Worm (Caenorhabditis elegans) whole organism, dauer: ENCODE data around the gene pkn-1.

Experiments used
- unc-62 ChIP-seq: sonication (generic microtip); optimal IDR thresholded peaks from 2 replicates; lab custom pipeline; 2017; ENCODE audit warnings: missing biosample characterization, missing genetic modification reagents, missing genetic modification characterization

The pkn-1 gene

DNA sequence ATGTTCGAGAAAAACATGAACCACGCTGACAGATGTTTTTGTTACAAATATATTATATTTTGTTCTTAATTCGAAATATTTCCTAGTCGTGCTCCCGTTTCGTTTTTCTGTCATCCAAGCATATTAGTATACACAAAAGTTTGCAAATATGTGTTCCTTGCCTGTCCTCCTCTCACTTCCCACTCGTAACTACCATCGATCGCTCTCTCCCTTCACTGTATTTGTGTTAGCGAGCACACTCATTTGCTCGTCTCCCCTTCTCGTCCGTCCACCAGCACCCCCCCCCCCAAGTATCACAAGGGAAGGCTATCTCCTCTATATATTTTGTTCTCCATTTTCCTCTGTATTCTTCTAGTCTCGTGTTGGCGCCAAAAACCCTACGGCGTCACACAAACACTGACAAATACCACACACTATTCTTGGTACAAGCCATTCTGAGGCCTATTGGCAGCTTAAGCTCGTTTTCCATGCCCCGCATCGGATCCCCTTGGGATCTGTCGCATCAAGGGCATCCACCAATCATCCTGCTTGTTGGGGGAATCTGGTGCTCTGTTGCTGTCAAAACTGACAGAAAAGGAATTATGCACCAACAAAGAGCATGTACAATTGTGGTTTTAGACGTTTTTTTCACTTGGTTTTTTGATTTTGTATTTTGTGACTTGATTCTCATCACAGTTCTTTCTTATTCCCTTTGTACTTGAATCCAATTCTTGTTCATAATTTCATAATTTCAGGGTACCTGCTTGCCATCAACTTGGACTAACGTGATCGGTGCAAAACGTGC is at the start of gene pkn-1:
Gene pkn-1 (plus strand): TSS at position 734 of the 784 bp plus-strand sequence.
- TF ChIP-seq unc-62 (GFP tag; lab: Kevin White, UChicago): no peak

- TF ChIP-seq unc-62 (GFP tag; lab: Kevin White, UChicago): no peak
These were observed 46.9 kb upstream of the pkn-1 start for ce11 chrX:10350151-10350550.

ce11 chrX:10353857-10354256 is 43.2 kb upstream of the pkn-1 start:
- TF ChIP-seq unc-62 (GFP tag; lab: Kevin White, UChicago): no peak

DNA sequence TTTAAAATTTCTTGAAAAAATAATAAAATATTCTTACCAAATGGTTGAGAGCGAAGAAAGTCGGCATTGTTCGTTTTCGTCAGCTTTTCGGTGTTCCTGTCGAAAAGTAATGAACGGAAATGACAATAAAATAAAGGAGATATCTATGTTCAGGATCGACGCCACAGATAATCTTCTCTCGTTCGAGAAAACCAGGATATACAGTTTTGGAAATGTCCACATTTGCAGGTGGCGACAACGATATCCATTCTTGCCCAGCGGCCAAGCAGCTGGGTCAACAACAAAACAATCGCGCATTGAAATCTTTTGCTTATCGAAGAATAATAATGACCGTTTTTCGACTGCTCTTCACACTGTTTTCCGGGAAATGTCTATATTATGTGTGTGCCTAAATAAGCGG is 41.4 kb upstream of the pkn-1 start, which contains the start of gene R07E3.7:
Gene R07E3.7 (minus strand): TSS at position 101 of the 400 bp plus-strand sequence.
- no peak for TF ChIP-seq unc-62 (GFP tag; lab: Kevin White, UChicago)

ce11 chrX:10358083-10358482 is 39.0 kb upstream of the pkn-1 start, which contains the start of gene efhc-1:
Gene efhc-1, plus strand, starts transcription at chrX:10358383.
- no peak for TF ChIP-seq unc-62 (GFP tag; lab: Kevin White, UChicago)

DNA sequence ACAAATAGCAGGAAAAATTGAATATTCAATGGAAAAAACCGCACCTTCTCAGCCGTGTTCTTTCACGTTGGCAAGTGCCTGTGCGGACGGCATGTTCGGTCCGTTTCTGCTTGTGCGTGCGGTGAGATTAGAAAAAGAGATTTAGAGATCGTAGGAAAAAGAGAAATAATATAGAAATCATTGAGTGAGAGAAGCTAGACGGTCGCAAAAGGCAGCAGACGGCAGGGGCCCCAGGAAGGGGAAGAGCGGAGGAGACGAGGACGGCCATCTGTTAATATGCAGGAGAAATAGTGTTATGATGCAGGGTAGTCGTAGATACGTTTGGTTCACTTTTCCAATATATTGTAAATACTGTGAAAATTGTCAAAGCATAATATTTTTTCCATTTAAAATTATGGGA is 24.5 kb upstream of the pkn-1 start, which contains the start of gene Y49A10A.2:
Gene Y49A10A.2 (minus strand): TSS at position 109 of the 400 bp plus-strand sequence.
- no peak for TF ChIP-seq unc-62 (GFP tag; lab: Kevin White, UChicago)

ce11 chrX:10373581-10373980 is 23.5 kb upstream of the pkn-1 start:
- no peak for TF ChIP-seq unc-62 (GFP tag; lab: Kevin White, UChicago)

DNA sequence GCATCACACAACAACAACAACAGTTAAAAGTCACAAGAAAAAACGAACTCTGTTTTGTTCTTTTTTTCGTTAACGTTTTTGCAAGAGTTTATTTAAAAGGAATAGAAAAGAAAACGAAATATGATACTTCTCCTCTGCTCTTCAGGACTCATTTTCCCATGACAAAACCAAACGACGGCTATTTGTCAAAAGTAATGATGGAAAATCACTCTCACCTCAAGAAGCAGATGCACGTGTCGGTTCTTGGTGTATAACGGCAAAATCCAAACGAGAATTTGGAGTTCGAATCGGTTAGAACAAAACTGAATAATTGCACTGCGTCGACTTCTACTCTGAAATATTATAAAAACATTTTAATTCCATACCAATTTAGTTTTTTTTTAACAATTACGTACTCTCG is 20.1 kb upstream of the pkn-1 start:
- no peak for TF ChIP-seq unc-62 (GFP tag; lab: Kevin White, UChicago)

DNA sequence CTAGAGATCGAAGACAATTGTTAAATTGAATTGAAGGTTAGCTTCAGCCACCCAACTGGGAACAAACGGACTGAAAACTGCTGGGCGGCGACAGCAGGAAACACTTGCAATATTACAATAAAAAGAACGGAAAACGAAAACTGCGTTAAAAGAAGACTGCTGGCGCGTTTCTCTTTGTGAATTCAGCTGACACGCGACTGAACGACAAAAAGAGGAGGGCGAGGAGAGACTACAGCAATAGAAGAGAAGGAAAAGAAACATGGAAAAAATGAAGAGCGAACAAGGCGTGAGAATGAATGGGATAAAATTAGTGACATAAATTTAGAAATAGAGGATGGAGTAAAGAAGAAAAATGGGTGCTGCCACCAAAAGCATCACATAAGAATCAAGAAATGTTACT is 19.4 kb upstream of the pkn-1 start:
- TF ChIP-seq unc-62 (GFP tag; lab: Kevin White, UChicago): no peak

DNA sequence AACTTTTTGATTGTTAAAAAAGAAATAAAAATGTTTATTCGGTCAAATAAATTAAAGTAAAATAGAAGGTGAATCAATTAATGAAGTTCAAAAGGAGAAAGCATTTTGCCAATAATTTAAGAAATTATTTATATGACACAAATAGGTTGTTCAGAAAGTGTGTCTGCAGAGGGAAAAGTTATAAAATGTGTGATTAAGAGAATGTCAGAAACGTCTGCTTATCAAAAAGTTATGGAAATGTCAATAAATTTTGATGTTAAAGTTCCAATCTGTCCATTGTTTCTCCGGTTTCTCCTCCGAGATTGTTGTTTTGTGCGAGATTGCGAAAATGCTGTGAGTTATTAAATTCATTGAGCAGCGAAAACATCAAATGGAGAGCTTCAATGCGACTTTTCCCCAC is 17.4 kb upstream of the pkn-1 start, which contains the start of gene rme-4:
Gene rme-4 (minus strand): TSS at position 168 of the 400 bp plus-strand sequence.
- no peak for TF ChIP-seq unc-62 (GFP tag; lab: Kevin White, UChicago)

DNA sequence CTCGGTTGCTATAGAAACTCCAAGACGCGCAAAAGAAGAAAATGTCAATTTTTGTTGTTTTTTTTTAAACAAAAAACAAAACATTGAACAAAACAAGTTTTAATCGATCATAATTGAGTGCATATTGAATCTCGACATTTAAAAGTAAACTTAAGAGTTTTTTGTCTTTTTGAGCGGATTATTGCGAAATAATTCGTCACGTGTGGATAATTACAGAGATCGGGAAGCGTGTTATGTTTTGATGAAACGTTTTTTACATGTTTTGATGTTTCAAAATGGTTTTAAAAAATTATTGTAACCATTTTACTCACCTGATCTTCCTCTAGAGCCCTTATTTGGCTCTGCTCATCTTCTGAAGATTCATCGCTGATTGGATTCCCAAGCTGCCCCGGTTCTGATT is 11.0 kb upstream of the pkn-1 start:
- TF ChIP-seq unc-62 (GFP tag; lab: Kevin White, UChicago): no peak

DNA sequence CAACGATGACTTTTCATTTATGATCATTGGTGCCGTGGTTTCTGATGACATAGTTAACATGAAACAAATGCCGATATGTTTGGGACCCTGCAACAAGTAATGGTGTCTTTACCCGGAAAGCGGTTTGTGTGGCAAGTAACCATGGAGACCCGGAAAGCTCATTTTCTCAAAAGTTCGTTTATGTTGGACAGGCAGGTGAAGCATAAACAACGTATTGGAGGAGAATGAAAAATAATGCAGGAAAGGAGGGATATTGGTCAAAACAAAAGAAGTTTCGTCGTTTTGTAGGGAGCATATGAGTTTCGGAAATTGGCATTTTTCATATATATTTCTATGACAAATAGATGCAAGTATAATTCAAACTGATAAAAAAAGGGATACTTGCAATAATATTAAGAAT is 10.6 kb upstream of the pkn-1 start, which contains the start of gene dyf-6:
Gene dyf-6 (minus strand): TSS at position 101 of the 400 bp plus-strand sequence.
- no peak for TF ChIP-seq unc-62 (GFP tag; lab: Kevin White, UChicago)

DNA sequence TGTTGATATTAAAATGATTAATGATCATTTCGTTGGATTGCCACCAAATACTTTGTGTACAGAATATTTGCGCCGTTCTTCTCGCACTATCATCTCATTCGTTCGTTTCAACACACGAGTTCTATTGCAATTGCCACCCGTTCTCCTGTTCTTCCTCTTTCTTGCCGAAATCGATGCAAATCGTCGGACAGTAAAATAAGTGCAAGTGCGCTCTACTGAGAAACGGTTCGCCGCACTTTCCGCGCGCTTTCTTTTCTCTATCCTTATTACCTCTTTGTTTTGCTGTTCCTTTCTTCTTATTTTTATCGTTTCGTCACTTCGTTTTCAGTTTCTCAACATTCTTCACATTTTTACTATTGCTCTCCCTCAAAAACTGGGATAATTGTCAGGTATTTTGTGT is 5.9 kb upstream of the pkn-1 start:
- no peak for TF ChIP-seq unc-62 (GFP tag; lab: Kevin White, UChicago)

ce11 chrX:10392792-10393191 is 4.2 kb upstream of the pkn-1 start:
- TF ChIP-seq unc-62 (GFP tag; lab: Kevin White, UChicago): no peak

DNA sequence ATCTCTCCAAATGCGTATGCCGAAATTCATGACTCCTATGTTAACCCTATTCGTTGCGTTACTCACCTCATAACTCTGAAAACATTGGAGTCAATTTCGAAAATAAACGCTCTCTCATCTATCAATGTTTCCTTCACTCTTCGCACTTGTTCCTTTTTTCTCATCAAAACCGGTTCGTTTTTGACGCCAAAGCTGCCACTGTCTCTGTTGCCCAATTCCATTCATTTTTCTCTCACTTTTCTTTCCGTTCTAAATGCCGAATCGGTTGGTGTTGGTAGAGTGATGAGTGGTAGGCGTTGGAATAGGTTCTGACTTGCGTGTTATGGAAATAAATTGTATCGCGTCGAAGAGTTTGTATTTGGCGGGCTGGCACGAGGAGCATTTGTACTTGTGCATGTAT is 3.7 kb upstream of the pkn-1 start:
- no peak for TF ChIP-seq unc-62 (GFP tag; lab: Kevin White, UChicago)

DNA sequence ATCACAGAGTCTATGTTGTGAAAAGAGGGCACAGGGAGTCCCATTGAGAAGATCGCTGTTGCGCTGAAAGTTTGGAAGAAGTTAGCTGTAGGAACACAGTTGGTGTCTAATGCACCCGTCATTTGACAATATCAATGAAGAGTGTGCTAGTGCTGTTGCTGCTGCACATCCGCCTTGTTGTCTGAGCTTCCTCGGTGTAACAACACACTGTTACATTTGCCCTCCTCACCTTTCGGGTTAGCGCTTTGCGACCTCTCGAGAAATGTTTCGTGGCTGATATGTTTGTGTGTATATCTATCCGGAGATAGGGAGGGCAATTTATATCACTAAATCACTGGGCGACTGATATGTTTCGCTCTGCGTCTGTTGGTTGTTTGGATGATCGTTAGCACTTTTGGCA is 2.8 kb upstream of the pkn-1 start:
- TF ChIP-seq unc-62 (GFP tag; lab: Kevin White, UChicago): no peak

DNA sequence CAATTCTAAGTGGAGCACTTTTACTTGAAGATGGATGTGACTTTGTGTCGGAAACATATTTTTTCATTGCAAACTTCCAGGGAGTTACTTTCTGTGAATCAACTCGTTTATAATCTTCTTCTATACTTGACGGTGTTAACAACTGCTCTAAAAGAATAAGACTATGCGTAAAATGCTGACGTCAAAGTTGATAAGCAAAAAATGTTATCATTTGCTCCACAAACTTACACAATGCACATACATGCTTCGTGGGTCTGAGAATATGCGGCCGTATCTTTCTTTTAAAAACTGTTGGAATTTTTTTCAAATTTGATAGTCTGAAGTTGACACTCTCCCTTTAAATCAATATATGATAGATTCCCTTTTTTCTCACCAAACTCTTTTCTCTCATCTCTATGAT is 1.9 kb upstream of the pkn-1 start:
- TF ChIP-seq unc-62 (GFP tag; lab: Kevin White, UChicago): no peak
